Worm (Caenorhabditis elegans) whole organism, young adult: ENCODE measurements around the gene F53E2.2.

ENCODE experiments used
- B0035.1 ChIP-seq: sonication (generic microtip); optimal IDR thresholded peaks from 2 replicates; lab custom pipeline; 2016; ENCODE audit warnings: missing genetic modification characterization, mild to moderate bottlenecking, missing compliant biosample characterization, missing genotype, missing genetic modification reagents
- B0336.3 ChIP-seq: fragments of 200-800 bp; sonication (Bioruptor generic); IDR thresholded peaks from 2 replicates; pipeline ENCODE4 v1.3.6; 2022; ENCODE audit warnings: missing genetic modification characterization, missing compliant biosample characterization
- C17E4.6 ChIP-seq: fragments of 200-800 bp; sonication (Bioruptor generic); IDR thresholded peaks from 2 replicates; pipeline ENCODE4 v1.3.6; 2022; ENCODE audit warnings: missing genetic modification reagents, missing genetic modification characterization, missing compliant biosample characterization
- F22D6.2 ChIP-seq: sonication (generic microtip); optimal IDR thresholded peaks from 2 replicates; lab custom pipeline; 2016; ENCODE audit warnings: mild to moderate bottlenecking, missing genetic modification characterization, missing compliant biosample characterization
- F23B12.7 ChIP-seq: sonication (generic microtip); optimal IDR thresholded peaks from 2 replicates; lab custom pipeline; 2017; ENCODE audit warnings: missing genetic modification characterization, mild to moderate bottlenecking, missing compliant biosample characterization, antibody characterized with exemption, moderate library complexity; ENCODE audit not compliant: insufficient read depth
- F33H1.4 ChIP-seq: fragments of 200-800 bp; sonication (Bioruptor generic); IDR thresholded peaks from 2 replicates; pipeline ENCODE4 v1.3.6; 2022; ENCODE audit warnings: missing genetic modification reagents, missing genetic modification characterization, missing compliant biosample characterization
- T26A5.8 ChIP-seq: sonication (generic microtip); optimal IDR thresholded peaks from 2 replicates; lab custom pipeline; 2016; ENCODE audit warnings: missing genetic modification characterization, missing compliant biosample characterization
- Y53G8AR.9 ChIP-seq: fragments of 200-800 bp; sonication (Bioruptor generic); conservative IDR thresholded peaks from 2 replicates; pipeline ENCODE4 v1.3.6; 2022; ENCODE audit warnings: missing genetic modification reagents, missing genetic modification characterization, missing compliant biosample characterization
- aptf-2 ChIP-seq: fragments of 200-800 bp; sonication (Bioruptor generic); conservative IDR thresholded peaks from 2 replicates; pipeline ENCODE4 v1.3.6; 2022; ENCODE audit warnings: missing genetic modification reagents, missing genetic modification characterization, missing compliant biosample characterization
- athp-1 ChIP-seq: sonication (generic microtip); optimal IDR thresholded peaks from 2 replicates; lab custom pipeline; 2017; ENCODE audit warnings: mild to moderate bottlenecking, missing genetic modification characterization, missing compliant biosample characterization
- attf-6 ChIP-seq: fragments of 200-800 bp; sonication (Bioruptor generic); IDR thresholded peaks from 2 replicates; pipeline ENCODE4 v1.3.6; 2022; ENCODE audit warnings: missing genetic modification reagents, missing genetic modification characterization, missing compliant biosample characterization
- bed-1 ChIP-seq: fragments of 200-800 bp; sonication (Bioruptor generic); IDR thresholded peaks from 2 replicates; pipeline ENCODE4 v1.3.6; 2022; ENCODE audit warnings: missing genetic modification reagents, missing genetic modification characterization, missing compliant biosample characterization
- bed-2 ChIP-seq: fragments of 200-800 bp; sonication (Bioruptor generic); IDR thresholded peaks from 2 replicates; pipeline ENCODE4 v1.3.6; 2022; ENCODE audit warnings: missing genetic modification reagents, missing genetic modification characterization, missing compliant biosample characterization
- cebp-2 ChIP-seq: fragments of 200-800 bp; sonication (Bioruptor generic); IDR thresholded peaks from 2 replicates; pipeline ENCODE4 v1.3.6; 2022; ENCODE audit warnings: missing genetic modification characterization, missing compliant biosample characterization
- ceh-100 ChIP-seq: fragments of 200-800 bp; sonication (Bioruptor generic); IDR thresholded peaks from 2 replicates; pipeline ENCODE4 v1.3.6; 2022; ENCODE audit warnings: missing genetic modification reagents, missing genetic modification characterization, missing compliant biosample characterization
- ceh-58 ChIP-seq: fragments of 200-800 bp; sonication (Bioruptor generic); IDR thresholded peaks from 2 replicates; pipeline ENCODE4 v1.3.6; 2022; ENCODE audit warnings: missing genetic modification characterization, missing compliant biosample characterization
- ceh-79 ChIP-seq: sonication (generic microtip); optimal IDR thresholded peaks from 2 replicates; lab custom pipeline; 2017; ENCODE audit warnings: mild to moderate bottlenecking, missing genetic modification characterization, missing compliant biosample characterization
- egl-18 ChIP-seq: fragments of 200-800 bp; sonication (Bioruptor generic); IDR thresholded peaks from 2 replicates; pipeline ENCODE4 v1.3.6; 2022; ENCODE audit warnings: missing genetic modification reagents, missing genetic modification characterization, missing compliant biosample characterization
- egrh-3 ChIP-seq: fragments of 200-800 bp; sonication (Bioruptor generic); IDR thresholded peaks from 2 replicates; pipeline ENCODE4 v1.3.6; 2022; ENCODE audit warnings: missing genetic modification reagents, missing genetic modification characterization, missing compliant biosample characterization
- ets-4 ChIP-seq: fragments of 200-800 bp; sonication (Bioruptor generic); optimal IDR thresholded peaks from 2 replicates; lab custom pipeline; 2018; ENCODE audit warnings: mild to moderate bottlenecking, missing genetic modification characterization, missing compliant biosample characterization
- fkh-3 ChIP-seq: sonication (generic microtip); optimal IDR thresholded peaks from 2 replicates; lab custom pipeline; 2016; ENCODE audit warnings: mild to moderate bottlenecking, missing genetic modification characterization, missing compliant biosample characterization
- hlh-26 ChIP-seq: fragments of 200-800 bp; sonication (Bioruptor generic); conservative IDR thresholded peaks from 2 replicates; pipeline ENCODE4 v1.3.6; 2022; ENCODE audit warnings: missing genetic modification reagents, missing genetic modification characterization, missing compliant biosample characterization
- hmg-1.2 ChIP-seq: fragments of 200-800 bp; sonication (Bioruptor generic); IDR thresholded peaks from 2 replicates; pipeline ENCODE4 v1.3.6; 2022; ENCODE audit warnings: missing genetic modification reagents, missing genetic modification characterization, missing compliant biosample characterization
- let-526 ChIP-seq: fragments of 200-800 bp; sonication (Bioruptor generic); IDR thresholded peaks from 2 replicates; pipeline ENCODE4 v1.3.6; 2022; ENCODE audit warnings: missing genetic modification reagents, missing genetic modification characterization, missing compliant biosample characterization
- lin-40 ChIP-seq: sonication (generic microtip); optimal IDR thresholded peaks from 2 replicates; lab custom pipeline; 2016; ENCODE audit warnings: missing genetic modification characterization, mild to moderate bottlenecking, missing compliant biosample characterization, missing genotype, missing genetic modification reagents
- lsl-1 ChIP-seq: fragments of 200-800 bp; sonication (Bioruptor generic); optimal IDR thresholded peaks from 2 replicates; lab custom pipeline; 2018; ENCODE audit warnings: mild to moderate bottlenecking, missing genetic modification characterization, moderate library complexity, missing compliant biosample characterization
- madf-10 ChIP-seq: sonication (generic microtip); optimal IDR thresholded peaks from 2 replicates; lab custom pipeline; 2016; ENCODE audit warnings: mild to moderate bottlenecking, missing genetic modification characterization, missing compliant biosample characterization
- madf-6 ChIP-seq: fragments of 200-800 bp; sonication (Bioruptor generic); IDR thresholded peaks from 2 replicates; pipeline ENCODE4 v1.3.6; 2022; ENCODE audit warnings: missing genetic modification reagents, missing genetic modification characterization, missing compliant biosample characterization
- madf-8 ChIP-seq: fragments of 200-800 bp; sonication (Bioruptor generic); conservative IDR thresholded peaks from 2 replicates; pipeline ENCODE4 v1.3.6; 2022; ENCODE audit warnings: missing genetic modification reagents, missing genetic modification characterization, missing compliant biosample characterization
- nhr-120 ChIP-seq: fragments of 200-800 bp; sonication (Bioruptor generic); IDR thresholded peaks from 2 replicates; pipeline ENCODE4 v1.3.6; 2022; ENCODE audit warnings: missing genetic modification characterization, missing compliant biosample characterization
- nhr-80 ChIP-seq: sonication (generic microtip); optimal IDR thresholded peaks from 2 replicates; lab custom pipeline; 2016; ENCODE audit warnings: missing genetic modification characterization, missing compliant biosample characterization
- nhr-90 ChIP-seq: sonication (generic microtip); optimal IDR thresholded peaks from 2 replicates; lab custom pipeline; 2016; ENCODE audit warnings: missing genotype, mild to moderate bottlenecking, missing genetic modification characterization, missing compliant biosample characterization
- pha-4 ChIP-seq: fragments of 150-350 bp; sonication (generic microtip); optimal IDR thresholded peaks from 2 replicates; lab custom pipeline; 2014; ENCODE audit warnings: missing biosample characterization, missing genetic modification reagents, missing genetic modification characterization
- snpc-1.3 ChIP-seq: sonication (generic microtip); optimal IDR thresholded peaks from 2 replicates; lab custom pipeline; 2017; ENCODE audit warnings: missing genetic modification characterization, mild to moderate bottlenecking, missing compliant biosample characterization, antibody characterized with exemption, moderate library complexity, missing genotype, missing genetic modification reagents; ENCODE audit not compliant: insufficient read depth
- xnd-1 ChIP-seq: sonication (generic microtip); optimal IDR thresholded peaks from 2 replicates; lab custom pipeline; 2016; ENCODE audit warnings: missing genotype, missing genetic modification reagents, missing genetic modification characterization, missing compliant biosample characterization
- zfh-2 ChIP-seq: fragments of 200-800 bp; sonication (Bioruptor generic); conservative IDR thresholded peaks from 2 replicates; pipeline ENCODE4 v1.3.6; 2022; ENCODE audit warnings: missing genetic modification reagents, missing genetic modification characterization, missing compliant biosample characterization

F53E2.2 gene

DNA sequence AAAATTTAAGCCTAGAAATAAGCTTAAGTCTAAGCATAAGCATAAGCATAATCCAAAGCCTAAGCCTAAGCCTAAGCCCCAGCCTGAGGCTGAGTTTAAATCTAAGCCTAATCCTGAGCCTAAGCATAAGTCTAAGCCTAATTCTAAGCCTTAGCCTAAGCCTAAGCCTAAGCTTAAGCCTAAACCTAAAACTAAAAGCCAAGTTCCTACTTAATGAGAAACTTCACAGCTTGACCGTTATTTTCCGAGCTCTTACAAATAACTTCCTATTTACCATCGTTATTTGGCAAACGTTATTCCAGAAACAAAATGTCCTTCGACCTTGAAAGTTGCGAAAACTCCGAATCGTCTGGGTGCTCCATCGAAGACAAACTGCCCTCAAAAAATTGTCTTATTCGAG lies 6.9 kb downstream of the F53E2.2 start, which contains the start of gene C38C3.4:
C38C3.4 (plus strand) TSS at position 301 of the 400 bp plus-strand sequence.
- no peak for TF ChIP-seq F33H1.4 (GFP tag; lab: Robert Waterston, UW)
- TF ChIP-seq egrh-3 (GFP tag; lab: Robert Waterston, UW), result no peak
- TF ChIP-seq F23B12.7, result no peak
- no peak for TF ChIP-seq madf-10 (tag; lab: Kevin White, UChicago)
- TF ChIP-seq lin-40, result no peak
- TF ChIP-seq bed-2 (GFP tag; lab: Robert Waterston, UW), result no peak
- no peak for TF ChIP-seq attf-6 (GFP tag; lab: Robert Waterston, UW)
- no peak for TF ChIP-seq ceh-100 (GFP tag; lab: Robert Waterston, UW)
- no peak for TF ChIP-seq Y53G8AR.9 (GFP tag; lab: Robert Waterston, UW)
- TF ChIP-seq, all 124 proteins: peak for 0

DNA sequence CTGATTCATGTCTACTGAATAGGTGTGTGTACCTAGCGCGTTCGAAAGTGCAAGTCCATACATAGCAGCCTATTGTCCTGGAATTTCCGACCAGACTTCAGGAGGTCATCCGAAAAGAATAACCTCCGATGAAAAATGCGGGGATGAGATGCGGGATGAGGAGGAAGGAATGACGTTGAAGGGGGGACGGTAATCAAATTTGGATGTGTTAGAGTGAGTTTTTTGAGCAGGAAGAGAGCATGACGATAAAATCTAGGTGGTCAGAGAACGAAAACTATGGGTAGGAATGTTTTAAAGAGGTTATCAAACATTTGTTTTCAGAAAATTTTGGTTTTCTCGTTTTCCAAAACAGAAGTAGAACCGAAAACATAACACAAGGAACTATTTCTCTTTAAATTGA lies 11.1 kb downstream of the F53E2.2 start:
- TF ChIP-seq C17E4.6 (GFP tag; lab: Robert Waterston, UW) (no peak), lsl-1 (no peak), athp-1 (tag; lab: Kevin White, UChicago) (no peak), nhr-120 (GFP tag; lab: Robert Waterston, UW) (no peak), pha-4 (no peak), let-526 (GFP tag; lab: Robert Waterston, UW) (no peak), B0336.3 (GFP tag; lab: Robert Waterston, UW) (no peak), B0035.1 (tag; lab: Kevin White, UChicago) (no peak), bed-1 (no peak)

DNA sequence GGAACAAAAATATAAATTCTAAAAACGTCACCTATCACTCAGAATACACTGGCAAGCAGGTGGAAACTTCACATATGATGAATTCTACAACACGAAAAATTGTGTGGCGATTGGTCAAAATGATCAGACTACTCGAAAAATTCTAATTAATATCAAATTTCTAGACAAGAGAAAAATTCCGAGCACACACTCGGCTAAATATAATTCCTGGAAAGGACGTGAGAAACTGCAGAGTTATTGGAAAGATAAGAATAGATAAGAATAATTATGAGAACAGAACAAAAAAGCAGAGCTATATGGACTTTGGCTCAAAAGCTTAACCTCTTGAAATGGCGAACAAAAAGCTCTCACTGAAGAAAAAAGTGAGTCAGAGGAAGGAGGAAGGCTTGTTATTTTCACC lies 12.4 kb downstream of the F53E2.2 start:
- no peak for TF ChIP-seq T26A5.8
- TF ChIP-seq ceh-58 (GFP tag; lab: Robert Waterston, UW), result no peak
- TF ChIP-seq madf-6, result no peak
- TF ChIP-seq fkh-3 (tag; lab: Kevin White, UChicago), result no peak
- TF ChIP-seq hlh-26 (GFP tag; lab: Robert Waterston, UW), result no peak

DNA sequence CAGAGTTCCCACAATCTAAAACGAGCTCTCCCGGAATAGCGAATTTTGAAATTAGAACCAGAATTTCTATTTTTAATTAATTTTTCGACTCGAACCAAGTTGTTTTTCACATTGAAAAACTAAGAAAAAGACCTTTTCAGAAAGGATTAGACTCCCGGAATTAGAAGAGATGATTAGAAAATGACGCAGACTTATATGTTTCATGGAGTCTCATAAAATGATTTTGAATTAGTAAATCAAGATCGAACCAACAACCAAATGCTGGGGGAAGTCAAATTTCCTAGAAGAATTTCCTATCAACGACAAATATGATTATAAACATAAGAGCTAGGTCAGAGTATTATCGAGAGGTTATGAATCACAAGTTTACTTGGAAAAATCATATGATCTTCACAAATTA lies 13.8 kb downstream of the F53E2.2 start:
- TF ChIP-seq cebp-2 (GFP tag; lab: Robert Waterston, UW), result no peak
- TF ChIP-seq hmg-1.2, result no peak
- TF ChIP-seq nhr-80 (tag; lab: Kevin White, UChicago), result no peak
- no peak for TF ChIP-seq nhr-90 (tag; lab: Kevin White, UChicago)
- TF ChIP-seq xnd-1 (tag; lab: Kevin White, UChicago), result no peak
- no peak for TF ChIP-seq aptf-2 (GFP tag; lab: Robert Waterston, UW)
- no peak for TF ChIP-seq ceh-79 (tag; lab: Kevin White, UChicago)
- TF ChIP-seq F22D6.2 (tag; lab: Kevin White, UChicago), result no peak
- TF ChIP-seq zfh-2 (GFP tag; lab: Robert Waterston, UW), result no peak
- TF ChIP-seq B0336.3 (GFP tag; lab: Robert Waterston, UW), result no peak

DNA sequence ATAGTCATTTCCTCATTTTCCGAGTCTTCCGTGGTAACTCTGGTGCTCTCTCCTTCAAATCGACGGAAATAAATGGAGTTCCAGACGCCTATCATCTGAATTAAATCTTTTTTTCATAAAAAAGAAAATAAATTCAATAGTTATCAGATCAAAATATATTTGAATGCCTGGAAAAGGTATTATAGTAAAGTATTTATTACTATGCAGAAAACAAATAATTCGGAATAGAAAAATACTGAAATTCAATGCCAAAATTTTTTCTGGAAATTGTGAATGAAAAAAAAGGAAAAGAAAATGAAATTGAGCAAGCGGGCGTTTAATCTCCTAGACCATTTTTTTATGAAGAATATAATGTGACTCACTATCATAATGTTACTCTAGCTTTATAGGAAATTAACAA lies 16.6 kb downstream of the F53E2.2 start, which contains the start of gene C38C3.6:
C38C3.6 (minus strand) TSS at position 101 of the 400 bp plus-strand sequence.
- TF ChIP-seq snpc-1.3 (tag; lab: Kevin White, UChicago) (no peak), madf-8 (GFP tag; lab: Robert Waterston, UW) (no peak), egl-18 (no peak), ets-4 (GFP tag; lab: Kevin White, UChicago) (no peak)
